Worm (Caenorhabditis elegans) whole organism, midembryonic: ENCODE measurements around the gene C08F11.13.
"Not testable (repeated sequence)": the region's sequence is repeated elsewhere in the genome, so short reads cannot be mapped to it uniquely, and the experiment has no call there.

Experiments
- T22C8.4 ChIP-seq: fragments of 200-800 bp; sonication (Bioruptor generic); IDR thresholded peaks from 2 replicates; pipeline ENCODE4 v1.3.6; 2022; ENCODE audit warnings: missing genetic modification characterization, missing compliant biosample characterization
- cog-1 ChIP-seq: sonication (generic microtip); optimal IDR thresholded peaks from 2 replicates; lab custom pipeline; 2016; ENCODE audit warnings: missing genetic modification characterization, missing compliant biosample characterization
- flt-1 ChIP-seq: fragments of 200-800 bp; sonication (Bioruptor generic); IDR thresholded peaks from 2 replicates; pipeline ENCODE4 v1.3.6; 2022; ENCODE audit warnings: missing genetic modification characterization, missing compliant biosample characterization
- klf-2 ChIP-seq: fragments of 200-800 bp; sonication (Bioruptor generic); conservative IDR thresholded peaks from 2 replicates; pipeline ENCODE4 v1.3.6; 2022; ENCODE audit warnings: missing genetic modification reagents, missing genetic modification characterization, missing compliant biosample characterization
- med-1 ChIP-seq: sonication (generic microtip); optimal IDR thresholded peaks from 2 replicates; lab custom pipeline; 2017; ENCODE audit warnings: missing genetic modification characterization, mild to moderate bottlenecking, missing compliant biosample characterization, antibody characterized with exemption, missing genetic modification reagents; ENCODE audit not compliant: insufficient read depth
- ref-1 ChIP-seq: fragments of 200-800 bp; sonication (Bioruptor generic); conservative IDR thresholded peaks from 2 replicates; pipeline ENCODE4 v1.3.6; 2022; ENCODE audit warnings: missing genetic modification reagents, missing genetic modification characterization, missing compliant biosample characterization
- tab-1 ChIP-seq: fragments of 200-800 bp; sonication (Bioruptor generic); IDR thresholded peaks from 2 replicates; pipeline ENCODE4 v1.3.6; 2022; ENCODE audit warnings: missing genetic modification characterization, missing compliant biosample characterization
- ztf-23 ChIP-seq: fragments of 200-800 bp; sonication (Bioruptor generic); IDR thresholded peaks from 2 replicates; pipeline ENCODE4 v1.3.6; 2022; ENCODE audit warnings: missing genetic modification reagents, missing genetic modification characterization, missing compliant biosample characterization
- ztf-29 ChIP-seq: fragments of 200-800 bp; sonication (Bioruptor generic); IDR thresholded peaks from 2 replicates; pipeline ENCODE4 v1.3.6; 2022; ENCODE audit warnings: missing genetic modification reagents, missing genetic modification characterization, missing compliant biosample characterization

C08F11.13 gene

DNA sequence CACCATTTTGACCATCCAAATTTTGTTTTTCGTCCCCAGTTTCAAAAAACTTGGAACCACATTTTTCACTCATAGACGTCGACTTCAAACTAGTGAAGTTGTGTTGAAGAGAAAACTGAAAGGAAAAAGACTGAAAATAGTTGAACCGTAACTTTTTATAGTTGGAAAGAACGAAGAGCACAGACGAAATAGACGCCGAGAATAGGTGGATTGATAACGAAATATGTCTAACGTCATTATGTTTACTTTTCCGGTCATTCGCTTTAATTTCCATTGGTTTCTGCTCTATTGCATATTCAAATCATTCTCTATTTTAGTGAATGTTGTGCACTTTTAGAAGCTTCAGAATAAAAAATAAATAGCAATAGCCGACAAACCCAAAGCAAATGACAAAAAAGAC lies at the start of gene C08F11.13:
C08F11.13 (minus strand) TSS at position 138 of the 400 bp plus-strand sequence.
- TF ChIP-seq cog-1, result no peak
- no peak for TF ChIP-seq klf-2 (GFP tag; lab: Robert Waterston, UW)
- TF ChIP-seq T22C8.4 (GFP tag; lab: Robert Waterston, UW), result no peak
- TF ChIP-seq ref-1 (GFP tag; lab: Robert Waterston, UW), result no peak
- no peak for TF ChIP-seq med-1
- TF ChIP-seq flt-1 (GFP tag; lab: Robert Waterston, UW), result no peak
- TF ChIP-seq tab-1, result no peak
- no peak for TF ChIP-seq ztf-29 (GFP tag; lab: Robert Waterston, UW)
- no peak for TF ChIP-seq ztf-23 (GFP tag; lab: Robert Waterston, UW)

DNA sequence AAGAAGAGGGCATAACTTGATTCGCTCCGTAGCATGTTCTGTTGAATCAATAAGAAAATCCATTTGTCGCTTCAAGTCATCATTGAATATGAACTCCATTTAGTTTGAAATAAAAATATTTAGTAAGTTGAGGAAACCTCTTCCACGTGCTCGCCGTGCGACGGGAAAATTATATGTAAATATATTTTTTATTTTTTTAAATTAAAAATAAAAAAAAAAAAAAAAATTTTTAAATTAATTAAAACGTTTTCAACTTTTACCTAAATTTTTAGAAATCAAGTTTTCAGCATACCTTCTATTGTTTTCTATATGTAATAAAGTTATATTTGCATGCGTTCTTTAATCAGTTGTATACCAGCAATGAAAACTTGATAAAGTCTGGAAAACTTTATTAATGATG lies 49.8 kb upstream of the C08F11.13 start, which contains the start of gene Y45F10C.1:
Y45F10C.1 (minus strand) TSS at position 101 of the 400 bp plus-strand sequence.
- TF ChIP-seq med-1; tab-1; ztf-29 (GFP tag; lab: Robert Waterston, UW): not testable (repeated sequence)

DNA sequence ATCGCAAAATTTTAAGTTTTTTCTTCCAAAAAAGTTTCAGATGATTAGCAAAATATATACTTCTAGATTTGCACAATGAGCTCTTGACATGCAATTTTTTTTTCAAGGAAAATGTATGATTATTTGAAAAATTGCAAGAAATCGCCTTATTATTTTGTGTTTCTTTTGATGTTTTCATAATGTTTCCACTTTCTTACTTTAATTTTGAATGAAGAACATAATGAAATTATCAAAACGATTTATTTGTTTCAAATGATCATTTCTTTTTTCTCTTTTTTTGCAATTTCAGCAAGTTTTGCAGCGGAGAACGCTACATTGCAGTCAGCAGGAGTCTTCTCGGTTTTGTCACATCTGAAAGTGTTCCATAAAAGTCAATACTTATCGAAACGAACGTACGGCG lies 42.3 kb upstream of the C08F11.13 start, which contains the start of gene Y45F10C.6:
Y45F10C.6 (plus strand) TSS at position 301 of the 400 bp plus-strand sequence.
- not testable (repeated sequence) for TF ChIP-seq ztf-29 (GFP tag; lab: Robert Waterston, UW); ztf-23 (GFP tag; lab: Robert Waterston, UW); med-1

DNA sequence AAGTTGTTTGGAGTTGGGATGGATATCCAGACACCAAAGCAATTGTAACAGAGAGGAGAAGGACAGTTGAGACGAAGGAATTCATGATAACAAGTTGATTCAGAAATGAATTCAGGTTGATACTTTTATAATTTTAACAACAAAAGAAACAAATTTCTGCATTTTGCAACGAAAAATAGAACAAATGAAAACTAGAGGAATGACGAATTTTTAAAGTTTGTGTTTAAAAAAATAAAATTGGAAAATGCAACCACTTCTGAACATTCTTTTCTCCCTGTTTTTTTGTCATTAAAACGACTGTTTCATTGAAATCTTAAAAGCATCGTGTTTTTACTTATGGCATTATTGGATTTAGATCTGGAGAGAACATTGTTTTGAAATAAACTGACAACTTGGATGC lies 41.7 kb upstream of the C08F11.13 start, which contains the start of gene C08F11.12:
C08F11.12 (minus strand) TSS at position 101 of the 400 bp plus-strand sequence.
- not testable (repeated sequence) for TF ChIP-seq flt-1, ref-1, ztf-23 (GFP tag; lab: Robert Waterston, UW)

DNA sequence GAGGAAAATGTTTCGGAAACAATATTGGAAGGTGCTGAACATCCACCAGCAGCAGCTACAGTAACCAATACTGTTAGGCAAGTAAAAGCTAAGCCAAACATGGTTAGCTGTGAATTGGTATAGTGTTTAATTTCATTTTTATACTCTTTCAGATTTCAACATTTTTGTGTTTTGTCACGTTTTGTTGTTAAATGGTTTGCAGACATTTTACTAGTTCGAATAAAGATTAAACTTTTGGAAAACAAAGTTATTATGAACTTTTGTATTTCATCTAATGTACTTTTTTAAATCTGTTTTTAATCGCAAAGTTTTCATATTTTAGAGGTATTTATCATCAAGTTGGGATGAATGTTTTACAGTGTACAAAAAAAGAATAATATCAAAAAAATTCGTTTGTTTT lies 40.5 kb upstream of the C08F11.13 start, which contains the start of gene C08F11.17:
C08F11.17 (minus strand) TSS at position 101 of the 400 bp plus-strand sequence.
- no peak for TF ChIP-seq med-1
- no peak for TF ChIP-seq ref-1 (GFP tag; lab: Robert Waterston, UW)
- TF ChIP-seq klf-2 (GFP tag; lab: Robert Waterston, UW), result no peak
- no peak for TF ChIP-seq cog-1
- no peak for TF ChIP-seq T22C8.4 (GFP tag; lab: Robert Waterston, UW)
- no peak for TF ChIP-seq flt-1 (GFP tag; lab: Robert Waterston, UW)
- no peak for TF ChIP-seq tab-1

DNA sequence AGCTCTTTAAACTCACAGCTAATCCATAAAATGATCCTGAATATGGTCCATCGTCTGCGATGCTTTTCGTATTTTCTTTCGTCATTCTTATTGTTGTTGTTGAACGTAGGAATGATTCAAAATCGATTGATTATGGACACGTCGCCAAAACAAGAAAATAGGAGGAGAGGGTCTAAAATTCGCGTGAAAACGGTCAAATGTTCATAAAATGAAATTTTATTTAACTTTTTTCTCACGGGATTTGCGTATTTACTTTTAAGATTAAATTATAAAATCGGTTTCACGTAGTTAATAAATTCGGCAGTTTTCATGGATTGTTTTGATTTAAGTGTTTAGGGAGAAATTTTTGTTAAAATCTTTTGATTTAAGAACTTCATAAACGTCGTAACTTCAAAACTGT lies 39.4 kb upstream of the C08F11.13 start, which contains the start of gene C08F11.10:
C08F11.10 (minus strand) TSS at position 101 of the 400 bp plus-strand sequence.
- TF ChIP-seq med-1, result no peak
- TF ChIP-seq ztf-29 (GFP tag; lab: Robert Waterston, UW), result no peak
- no peak for TF ChIP-seq ztf-23 (GFP tag; lab: Robert Waterston, UW)
- no peak for TF ChIP-seq tab-1
- no peak for TF ChIP-seq flt-1 (GFP tag; lab: Robert Waterston, UW)
- no peak for TF ChIP-seq ref-1 (GFP tag; lab: Robert Waterston, UW)
- no peak for TF ChIP-seq T22C8.4 (GFP tag; lab: Robert Waterston, UW)
- TF ChIP-seq cog-1, result no peak
- TF ChIP-seq klf-2 (GFP tag; lab: Robert Waterston, UW), result no peak

DNA sequence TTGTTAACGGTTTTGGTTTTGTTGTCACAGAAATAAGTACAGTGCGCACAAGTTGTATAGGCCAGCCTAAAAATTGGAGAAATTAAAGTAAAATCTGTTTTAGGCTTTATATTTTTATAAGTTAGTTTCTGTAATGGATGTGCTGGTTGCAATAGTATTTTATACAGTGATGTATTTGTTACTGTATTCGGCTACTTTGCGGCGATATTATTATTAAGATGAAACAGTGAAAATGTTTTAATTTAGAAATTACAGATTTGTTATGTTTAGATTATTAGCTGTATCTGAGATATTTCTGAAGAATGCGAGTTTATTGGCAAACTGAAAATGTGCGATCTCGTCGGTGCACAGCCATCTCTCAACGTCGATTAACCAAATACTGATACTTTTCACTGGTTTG lies 37.9 kb upstream of the C08F11.13 start, which contains the start of gene ule-4:
ule-4 (minus strand) TSS at position 101 of the 400 bp plus-strand sequence.
- TF ChIP-seq ztf-23 (GFP tag; lab: Robert Waterston, UW) (no peak), flt-1 (GFP tag; lab: Robert Waterston, UW) (no peak), tab-1 (no peak), ztf-29 (GFP tag; lab: Robert Waterston, UW) (no peak), klf-2 (GFP tag; lab: Robert Waterston, UW) (no peak), med-1 (no peak), T22C8.4 (GFP tag; lab: Robert Waterston, UW) (no peak), ref-1 (GFP tag; lab: Robert Waterston, UW) (no peak), cog-1 (no peak)

DNA sequence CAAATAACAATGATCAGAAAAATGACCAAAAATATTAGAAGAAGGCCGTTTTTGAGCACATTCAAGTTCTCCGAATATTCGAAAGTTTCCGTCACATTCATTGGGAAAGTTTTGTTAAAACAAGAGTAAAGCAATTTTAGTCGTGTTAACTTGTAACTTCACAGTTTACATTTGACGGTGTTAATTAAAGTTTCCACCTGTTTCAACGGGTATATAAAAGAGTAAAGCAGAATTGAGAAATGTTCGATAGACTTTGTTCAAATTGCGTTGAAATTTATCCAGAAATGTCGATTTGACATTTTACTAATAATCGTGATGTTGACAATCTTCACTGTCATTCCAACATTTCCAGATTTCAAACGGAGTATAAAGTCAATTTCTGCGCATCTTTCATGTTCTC lies 36.1 kb upstream of the C08F11.13 start, which contains the start of gene srz-29:
srz-29 (minus strand) TSS at position 101 of the 400 bp plus-strand sequence.
- TF ChIP-seq ztf-29 (GFP tag; lab: Robert Waterston, UW) (no peak), T22C8.4 (GFP tag; lab: Robert Waterston, UW) (no peak), flt-1 (GFP tag; lab: Robert Waterston, UW) (no peak), tab-1 (no peak), ztf-23 (GFP tag; lab: Robert Waterston, UW) (no peak), cog-1 (no peak)

DNA sequence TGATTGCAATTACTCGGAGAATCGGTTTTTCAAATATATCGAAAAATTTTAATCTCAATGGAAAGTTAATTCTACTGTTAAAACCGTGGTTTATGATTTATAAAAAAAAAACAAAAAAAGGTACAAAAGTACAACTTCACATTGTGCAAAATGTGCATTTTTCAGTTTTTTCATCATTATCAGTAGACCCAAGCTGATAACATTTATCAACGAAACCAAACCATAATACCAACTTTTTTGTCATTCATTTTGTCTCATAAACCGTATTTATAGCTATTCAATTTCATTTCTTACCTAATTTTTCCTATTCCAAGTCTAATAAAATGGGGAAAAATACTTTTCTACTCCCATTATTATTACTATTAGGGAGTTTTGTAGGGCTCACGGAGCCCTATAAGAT lies 29.3 kb upstream of the C08F11.13 start, which contains the start of gene ugt-22:
ugt-22 (plus strand) TSS at position 234 of the 400 bp plus-strand sequence.
- TF ChIP-seq T22C8.4 (GFP tag; lab: Robert Waterston, UW), result no peak
- no peak for TF ChIP-seq ref-1 (GFP tag; lab: Robert Waterston, UW)
- TF ChIP-seq ztf-23 (GFP tag; lab: Robert Waterston, UW), result no peak
- TF ChIP-seq ztf-29 (GFP tag; lab: Robert Waterston, UW), result no peak
- TF ChIP-seq cog-1, result no peak
- TF ChIP-seq flt-1 (GFP tag; lab: Robert Waterston, UW), result no peak
- TF ChIP-seq med-1, result no peak
- no peak for TF ChIP-seq tab-1
- no peak for TF ChIP-seq klf-2 (GFP tag; lab: Robert Waterston, UW)

DNA sequence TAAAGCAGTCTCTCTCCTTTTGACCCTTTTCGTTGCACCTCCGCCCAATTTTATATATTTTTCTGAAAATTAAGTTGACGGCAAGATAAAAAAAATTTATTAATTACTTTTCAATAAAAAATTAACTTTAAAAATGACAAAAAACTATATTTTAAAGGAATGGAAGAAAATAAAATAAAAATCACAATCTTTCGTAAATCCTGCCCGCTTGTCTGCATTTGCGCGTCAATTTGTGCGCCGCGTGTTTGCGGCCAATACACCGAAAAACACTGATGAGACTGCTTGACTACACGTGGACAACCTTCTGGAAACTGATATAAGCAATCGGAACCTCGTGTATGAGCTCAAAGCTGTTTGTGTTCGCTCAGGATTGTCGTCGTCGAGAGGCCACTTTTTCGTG lies 27.3 kb upstream of the C08F11.13 start, which contains the start of gene C08F11.7:
C08F11.7 (plus strand) TSS at position 301 of the 400 bp plus-strand sequence.
- TF ChIP-seq ztf-23 (GFP tag; lab: Robert Waterston, UW) (no peak), med-1 (no peak), T22C8.4 (GFP tag; lab: Robert Waterston, UW) (no peak), flt-1 (GFP tag; lab: Robert Waterston, UW) (no peak), klf-2 (GFP tag; lab: Robert Waterston, UW) (no peak), ztf-29 (GFP tag; lab: Robert Waterston, UW) (no peak), cog-1 (no peak), ref-1 (GFP tag; lab: Robert Waterston, UW) (no peak), tab-1 (no peak)
